Worm (Caenorhabditis elegans) whole organism, L3 larva: Measurements from ENCODE around the gene B0280.17.

ENCODE experiments used
- R02D3.7 ChIP-seq: fragments of 150-350 bp; optimal IDR thresholded peaks from 2 replicates; lab custom pipeline; 2014; ENCODE audit warnings: missing biosample characterization, missing genetic modification characterization
- ZK546.5 ChIP-seq: sonication (generic microtip); optimal IDR thresholded peaks from 2 replicates; lab custom pipeline; 2017; ENCODE audit warnings: missing biosample characterization, missing genetic modification characterization
- aly-2 ChIP-seq: fragments of 150-350 bp; optimal IDR thresholded peaks from 2 replicates; lab custom pipeline; 2014; ENCODE audit warnings: missing biosample characterization, missing genetic modification characterization
- ama-1 ChIP-seq: fragments of 150-350 bp; optimal IDR thresholded peaks from 2 replicates; lab custom pipeline; 2018
- ceh-16 ChIP-seq: sonication (generic microtip); optimal IDR thresholded peaks from 2 replicates; lab custom pipeline; 2017; ENCODE audit warnings: missing biosample characterization, missing genetic modification characterization
- ceh-28 ChIP-seq: fragments of 150-350 bp; optimal IDR thresholded peaks from 2 replicates; lab custom pipeline; 2014; ENCODE audit warnings: missing biosample characterization, missing genetic modification reagents, missing genetic modification characterization
- ceh-82 ChIP-seq: fragments of 150-350 bp; optimal IDR thresholded peaks from 2 replicates; lab custom pipeline; 2014; ENCODE audit warnings: missing biosample characterization, missing genetic modification characterization
- ceh-9 ChIP-seq: sonication (generic microtip); optimal IDR thresholded peaks from 2 replicates; lab custom pipeline; 2018; ENCODE audit warnings: missing biosample characterization, missing genetic modification characterization
- daf-12 ChIP-seq: fragments of 150-350 bp; optimal IDR thresholded peaks from 2 replicates; lab custom pipeline; 2014; ENCODE audit warnings: missing biosample characterization, missing genetic modification reagents, missing genetic modification characterization
- egl-27 ChIP-seq: sonication (generic microtip); optimal IDR thresholded peaks from 4 replicates; lab custom pipeline; 2017; ENCODE audit warnings: missing biosample characterization, missing genetic modification reagents, missing genetic modification characterization
- egl-5 ChIP-seq: fragments of 150-350 bp; optimal IDR thresholded peaks from 2 replicates; lab custom pipeline; 2017; ENCODE audit warnings: missing biosample characterization, missing genetic modification reagents, missing genetic modification characterization, inconsistent platforms
- elt-1 ChIP-seq: fragments of 150-350 bp; optimal IDR thresholded peaks from 2 replicates; lab custom pipeline; 2014; ENCODE audit warnings: missing biosample characterization, missing genetic modification characterization
- elt-2 ChIP-seq: sonication (generic microtip); optimal IDR thresholded peaks from 2 replicates; lab custom pipeline; 2016; ENCODE audit warnings: missing genetic modification reagents, mild to moderate bottlenecking, missing genetic modification characterization, missing compliant biosample characterization
- elt-3 ChIP-seq, 3 experiments: fragments of 150-350 bp in 1 of 3; sonication (generic microtip) in 2 of 3; optimal IDR thresholded peaks; 2 replicates in 2 of 3; 4 replicates in 1 of 3; lab custom pipeline; 2014 to 2017; ENCODE audit warnings: missing biosample characterization in 3 of 3, missing genetic modification characterization in 3 of 3
- eor-1 ChIP-seq, 2 experiments: fragments of 150-350 bp; optimal IDR thresholded peaks; 2 replicates each; lab custom pipeline; 2014 to 2018; ENCODE audit warnings: missing biosample characterization in 2 of 2, missing genetic modification characterization in 2 of 2
- fkh-10 ChIP-seq: sonication (generic microtip); optimal IDR thresholded peaks from 2 replicates; lab custom pipeline; 2017; ENCODE audit warnings: missing biosample characterization, missing genetic modification reagents, missing genetic modification characterization
- fkh-2 ChIP-seq: fragments of 150-350 bp; optimal IDR thresholded peaks from 2 replicates; lab custom pipeline; 2014; ENCODE audit warnings: missing biosample characterization, missing genetic modification reagents, missing genetic modification characterization
- fos-1 ChIP-seq: fragments of 150-350 bp; optimal IDR thresholded peaks from 2 replicates; lab custom pipeline; 2014; ENCODE audit warnings: missing biosample characterization, missing genetic modification characterization
- hmg-11 ChIP-seq: sonication (generic microtip); optimal IDR thresholded peaks from 2 replicates; lab custom pipeline; 2016; ENCODE audit warnings: missing genetic modification characterization, missing compliant biosample characterization
- jun-1 ChIP-seq: fragments of 150-350 bp; optimal IDR thresholded peaks from 2 replicates; lab custom pipeline; 2014; ENCODE audit warnings: missing biosample characterization, missing genetic modification reagents, missing genetic modification characterization
- lin-15B ChIP-seq: fragments of 150-350 bp; optimal IDR thresholded peaks from 2 replicates; lab custom pipeline; 2014; ENCODE audit warnings: missing biosample characterization, missing genetic modification characterization
- lin-39 ChIP-seq: fragments of 150-350 bp; optimal IDR thresholded peaks from 2 replicates; lab custom pipeline; 2018; ENCODE audit warnings: missing biosample characterization, missing genetic modification reagents, missing genetic modification characterization
- lsy-12 ChIP-seq: sonication (generic microtip); optimal IDR thresholded peaks from 2 replicates; lab custom pipeline; 2016; ENCODE audit warnings: mild to moderate bottlenecking, missing genetic modification characterization, missing compliant biosample characterization
- mdl-1 ChIP-seq: fragments of 150-350 bp; optimal IDR thresholded peaks from 2 replicates; lab custom pipeline; 2014; ENCODE audit warnings: missing biosample characterization, missing genetic modification characterization
- mml-1 ChIP-seq: fragments of 150-350 bp; sonication (generic microtip); optimal IDR thresholded peaks from 3 replicates; lab custom pipeline; 2014; ENCODE audit warnings: missing biosample characterization, missing genetic modification characterization
- nfya-1 ChIP-seq: sonication (generic microtip); optimal IDR thresholded peaks from 2 replicates; lab custom pipeline; 2017; ENCODE audit warnings: missing genetic modification characterization, mild to moderate bottlenecking, missing compliant biosample characterization, antibody characterized with exemption, moderate library complexity; ENCODE audit not compliant: insufficient read depth
- nhr-11 ChIP-seq: fragments of 150-350 bp; optimal IDR thresholded peaks from 2 replicates; lab custom pipeline; 2014; ENCODE audit warnings: missing biosample characterization, missing genetic modification characterization
- nhr-12 ChIP-seq: fragments of 150-350 bp; optimal IDR thresholded peaks from 2 replicates; lab custom pipeline; 2014; ENCODE audit warnings: missing biosample characterization, missing genetic modification characterization
- nhr-23 ChIP-seq: fragments of 150-350 bp; optimal IDR thresholded peaks from 2 replicates; lab custom pipeline; 2014; ENCODE audit warnings: missing biosample characterization, missing genetic modification reagents, missing genetic modification characterization
- nhr-237 ChIP-seq: fragments of 150-350 bp; optimal IDR thresholded peaks from 2 replicates; lab custom pipeline; 2014; ENCODE audit warnings: missing biosample characterization, missing genetic modification characterization
- nhr-25 ChIP-seq: sonication (generic microtip); optimal IDR thresholded peaks from 2 replicates; lab custom pipeline; 2017; ENCODE audit warnings: missing biosample characterization, missing genetic modification characterization
- nhr-28 ChIP-seq: fragments of 150-350 bp; optimal IDR thresholded peaks from 2 replicates; lab custom pipeline; 2014; ENCODE audit warnings: missing biosample characterization, missing genetic modification characterization
- nhr-43 ChIP-seq: sonication (generic microtip); optimal IDR thresholded peaks from 2 replicates; lab custom pipeline; 2016; ENCODE audit warnings: mild to moderate bottlenecking, missing genetic modification characterization, missing compliant biosample characterization; ENCODE audit not compliant: poor library complexity, severe bottlenecking
- nhr-67 ChIP-seq: fragments of 150-350 bp; optimal IDR thresholded peaks from 2 replicates; lab custom pipeline; 2014; ENCODE audit warnings: missing biosample characterization, missing genetic modification characterization
- nhr-76 ChIP-seq: fragments of 150-350 bp; sonication (generic microtip); optimal IDR thresholded peaks from 5 replicates; lab custom pipeline; 2014; ENCODE audit warnings: missing biosample characterization, missing genetic modification characterization
- nhr-77 ChIP-seq: fragments of 150-350 bp; optimal IDR thresholded peaks from 2 replicates; lab custom pipeline; 2014; ENCODE audit warnings: missing biosample characterization, missing genetic modification characterization
- pha-4 ChIP-seq: fragments of 150-350 bp; optimal IDR thresholded peaks from 2 replicates; lab custom pipeline; 2014; ENCODE audit warnings: missing biosample characterization, missing genetic modification reagents, missing genetic modification characterization
- pqm-1 ChIP-seq: fragments of 150-350 bp; optimal IDR thresholded peaks from 2 replicates; lab custom pipeline; 2017; ENCODE audit warnings: missing biosample characterization, missing genetic modification characterization, inconsistent platforms
- sea-2 ChIP-seq: fragments of 150-350 bp; sonication (generic microtip); optimal IDR thresholded peaks from 4 replicates; lab custom pipeline; 2014; ENCODE audit warnings: missing biosample characterization, missing genetic modification reagents, missing genetic modification characterization
- skn-1 ChIP-seq: fragments of 150-350 bp; optimal IDR thresholded peaks from 2 replicates; lab custom pipeline; 2014; ENCODE audit warnings: missing biosample characterization, missing genetic modification characterization
- snpc-4 ChIP-seq: fragments of 150-350 bp; optimal IDR thresholded peaks from 2 replicates; lab custom pipeline; 2014; ENCODE audit warnings: missing biosample characterization, missing genetic modification characterization
- tbx-2 ChIP-seq: sonication (generic microtip); optimal IDR thresholded peaks from 2 replicates; lab custom pipeline; 2016; ENCODE audit warnings: mild to moderate bottlenecking, missing genetic modification characterization, missing compliant biosample characterization
- unc-39 ChIP-seq: sonication (generic microtip); optimal IDR thresholded peaks from 4 replicates; lab custom pipeline; 2017; ENCODE audit warnings: missing biosample characterization, missing genetic modification characterization
- unc-62 ChIP-seq: fragments of 150-350 bp; sonication (generic microtip); optimal IDR thresholded peaks from 4 replicates; lab custom pipeline; 2014; ENCODE audit warnings: missing biosample characterization, missing genetic modification reagents, missing genetic modification characterization
- zag-1 ChIP-seq: fragments of 150-350 bp; optimal IDR thresholded peaks from 2 replicates; lab custom pipeline; 2014; ENCODE audit warnings: missing biosample characterization, missing genetic modification characterization
- ztf-11 ChIP-seq: fragments of 150-350 bp; optimal IDR thresholded peaks from 2 replicates; lab custom pipeline; 2014; ENCODE audit warnings: missing biosample characterization, missing genetic modification characterization
- ztf-4 ChIP-seq: fragments of 150-350 bp; optimal IDR thresholded peaks from 2 replicates; lab custom pipeline; 2014; ENCODE audit warnings: missing biosample characterization, missing genetic modification characterization

The B0280.17 gene

DNA sequence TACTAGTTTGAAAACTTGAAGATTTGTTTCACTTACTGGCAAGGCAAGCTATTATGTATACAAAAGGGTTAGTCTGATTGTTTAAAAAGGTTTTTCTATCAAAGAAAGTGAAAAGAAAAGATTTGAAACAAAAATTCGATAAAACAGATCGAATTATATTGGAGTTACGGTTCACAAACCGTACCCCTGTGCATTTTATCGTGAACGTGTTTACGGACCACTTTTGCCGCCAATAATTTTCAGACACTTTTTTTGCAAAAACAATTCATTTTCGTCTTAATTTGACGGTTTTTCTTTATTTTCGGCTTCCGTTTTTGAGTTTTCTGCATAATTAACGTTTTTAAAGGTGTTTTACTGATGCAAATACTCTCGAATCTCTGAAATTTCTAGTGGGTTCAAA is 29.4 kb upstream of the B0280.17 start:
- TF ChIP-seq jun-1 (no peak), egl-27 (tag; lab: Kevin White, UChicago) (no peak), ztf-4 (no peak), lsy-12 (no peak), tbx-2 (tag; lab: Kevin White, UChicago) (no peak), ceh-9 (tag; lab: Kevin White, UChicago) (no peak), fkh-2 (tag; lab: Kevin White, UChicago) (no peak), mml-1 (tag; lab: Kevin White, UChicago) (no peak), fkh-10 (GFP tag; lab: Kevin White, UChicago) (no peak), nhr-43 (no peak), unc-39 (tag; lab: Kevin White, UChicago) (no peak), eor-1 (tag; optimal IDR thresholded peaks at IDR 0.05; lab: Kevin White, UChicago) (no peak)

DNA sequence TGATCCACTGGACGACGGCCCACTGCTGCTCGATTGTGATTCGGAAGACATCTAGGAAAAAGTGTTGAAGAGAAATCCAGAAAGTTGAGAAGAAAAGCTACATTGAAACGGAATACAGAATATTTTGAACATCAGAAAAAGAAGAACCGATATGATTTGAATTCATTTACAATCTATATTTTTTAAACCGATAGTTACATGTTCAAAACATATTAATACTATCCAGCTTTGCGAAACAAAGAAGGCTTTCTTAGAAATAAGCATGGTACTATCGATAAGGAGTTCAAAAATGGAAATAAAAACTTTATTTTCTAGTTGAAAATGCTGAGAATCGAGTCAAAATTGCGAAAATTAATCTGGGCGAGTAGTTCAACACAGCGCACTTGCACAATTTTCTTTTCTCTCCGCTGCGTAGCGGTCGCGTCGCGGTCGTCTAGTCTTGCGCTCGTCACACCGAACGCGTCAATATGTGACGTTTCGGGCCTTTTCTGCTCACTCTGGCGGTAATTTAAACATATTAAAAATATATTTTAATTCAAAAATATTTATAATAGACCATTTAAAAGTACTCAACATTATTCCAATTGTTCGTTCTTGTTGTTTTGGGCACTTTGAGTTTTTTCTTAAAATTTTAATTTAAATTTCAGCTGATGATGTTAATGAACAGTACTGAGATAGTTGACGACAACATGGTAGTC is 26.3 kb upstream of the B0280.17 start, which contains the start of the genes syf-2 and K04G7.1:
syf-2 (minus strand) TSS at position 51 of the 698 bp plus-strand sequence.
K04G7.1 (plus strand) TSS at position 648 of the 698 bp plus-strand sequence.
- no peak for TF ChIP-seq nhr-76
- no peak for TF ChIP-seq unc-39 (tag; lab: Kevin White, UChicago)
- TF ChIP-seq eor-1 (tag; optimal IDR thresholded peaks at IDR 0.05; lab: Kevin White, UChicago), result no peak
- TF ChIP-seq fos-1, result no peak
- TF ChIP-seq mml-1 (tag; lab: Kevin White, UChicago), result no peak
- TF ChIP-seq unc-62 (GFP tag; lab: Kevin White, UChicago), result peak; percentile 53
- peak; percentile 95 for TF ChIP-seq pha-4
- no peak for TF ChIP-seq mdl-1
- peak; percentile 83 for TF ChIP-seq jun-1
- no peak for TF ChIP-seq zag-1 (tag; lab: Kevin White, UChicago)
- TF ChIP-seq lin-39, result peak; percentile 91
- TF ChIP-seq ceh-9 (tag; lab: Kevin White, UChicago), result no peak
- TF ChIP-seq elt-1 (tag; lab: Kevin White, UChicago), result peak; percentile 59
- TF ChIP-seq nhr-43, result peak; percentile 62
- peak; percentile 65 for TF ChIP-seq hmg-11 (tag; lab: Kevin White, UChicago)
- TF ChIP-seq ceh-82 (tag; lab: Kevin White, UChicago), result peak; percentile 47
- TF ChIP-seq egl-27 (tag; lab: Kevin White, UChicago), result peak; percentile 92
- TF ChIP-seq sea-2, result no peak
- no peak for TF ChIP-seq nhr-237 (tag; lab: Kevin White, UChicago)
- peak; percentile 74 for TF ChIP-seq elt-2 (tag; lab: Kevin White, UChicago)
- TF ChIP-seq snpc-4 (tag; lab: Kevin White, UChicago), result peak; percentile 90
- TF ChIP-seq nhr-23, result peak; percentile 94
- TF ChIP-seq nhr-12 (tag; lab: Kevin White, UChicago), result no peak
- no peak for TF ChIP-seq nhr-67 (tag; lab: Kevin White, UChicago)
- peak in 1 of 3 experiments; percentile 14 for TF ChIP-seq elt-3 (tag; optimal IDR thresholded peaks at IDR 0.05; lab: Kevin White, UChicago)
- TF ChIP-seq R02D3.7 (tag; lab: Kevin White, UChicago), result peak; percentile 76
- TF ChIP-seq egl-5 (tag; lab: Kevin White, UChicago), result peak; percentile 57
- TF ChIP-seq lsy-12, result peak; percentile 78
- no peak for TF ChIP-seq nhr-28 (tag; lab: Kevin White, UChicago)
- peak; percentile 43 for TF ChIP-seq ama-1 (lab: Kevin White, UChicago)
- TF ChIP-seq nhr-77 (tag; lab: Kevin White, UChicago), result no peak
- TF ChIP-seq nhr-25, result peak; percentile 76
- TF ChIP-seq pqm-1 (tag; lab: Kevin White, UChicago), result peak; percentile 29
- no peak for TF ChIP-seq fkh-2 (tag; lab: Kevin White, UChicago)
- TF ChIP-seq ceh-28 (tag; lab: Kevin White, UChicago), result peak; percentile 72
- peak; percentile 94 for TF ChIP-seq nfya-1 (tag; lab: Kevin White, UChicago)
- TF ChIP-seq skn-1 (tag; lab: Kevin White, UChicago), result peak; percentile 79
- TF ChIP-seq nhr-11 (tag; lab: Kevin White, UChicago), result no peak
- peak; percentile 20 for TF ChIP-seq ZK546.5 (tag; lab: Kevin White, UChicago)
- TF ChIP-seq lin-15B (tag; lab: Kevin White, UChicago), result peak; percentile 99
- no peak for TF ChIP-seq ceh-16 (tag; lab: Kevin White, UChicago)
- peak; percentile 61 for TF ChIP-seq tbx-2 (tag; lab: Kevin White, UChicago)
- TF ChIP-seq fkh-10 (GFP tag; lab: Kevin White, UChicago), result peak; percentile 85
- TF ChIP-seq ztf-4, result no peak
- no peak for TF ChIP-seq ztf-11
- no peak for TF ChIP-seq daf-12
- no peak for TF ChIP-seq aly-2 (tag; lab: Kevin White, UChicago)
- TF ChIP-seq, all 47 proteins: peak for 26
